Worm (Caenorhabditis elegans) whole organism, midembryonic: ENCODE data around the gene egl-18.

ENCODE experiments used
- T22C8.4 ChIP-seq: fragments of 200-800 bp; sonication (Bioruptor generic); IDR thresholded peaks from 2 replicates; pipeline ENCODE4 v1.3.6; 2022; ENCODE audit warnings: missing genetic modification characterization, missing compliant biosample characterization
- cog-1 ChIP-seq: sonication (generic microtip); optimal IDR thresholded peaks from 2 replicates; lab custom pipeline; 2016; ENCODE audit warnings: missing genetic modification characterization, missing compliant biosample characterization
- flt-1 ChIP-seq: fragments of 200-800 bp; sonication (Bioruptor generic); IDR thresholded peaks from 2 replicates; pipeline ENCODE4 v1.3.6; 2022; ENCODE audit warnings: missing genetic modification characterization, missing compliant biosample characterization
- klf-2 ChIP-seq: fragments of 200-800 bp; sonication (Bioruptor generic); conservative IDR thresholded peaks from 2 replicates; pipeline ENCODE4 v1.3.6; 2022; ENCODE audit warnings: missing genetic modification reagents, missing genetic modification characterization, missing compliant biosample characterization
- med-1 ChIP-seq: sonication (generic microtip); optimal IDR thresholded peaks from 2 replicates; lab custom pipeline; 2017; ENCODE audit warnings: missing genetic modification characterization, mild to moderate bottlenecking, missing compliant biosample characterization, antibody characterized with exemption, missing genetic modification reagents; ENCODE audit not compliant: insufficient read depth
- ref-1 ChIP-seq: fragments of 200-800 bp; sonication (Bioruptor generic); conservative IDR thresholded peaks from 2 replicates; pipeline ENCODE4 v1.3.6; 2022; ENCODE audit warnings: missing genetic modification reagents, missing genetic modification characterization, missing compliant biosample characterization
- tab-1 ChIP-seq: fragments of 200-800 bp; sonication (Bioruptor generic); IDR thresholded peaks from 2 replicates; pipeline ENCODE4 v1.3.6; 2022; ENCODE audit warnings: missing genetic modification characterization, missing compliant biosample characterization
- ztf-23 ChIP-seq: fragments of 200-800 bp; sonication (Bioruptor generic); IDR thresholded peaks from 2 replicates; pipeline ENCODE4 v1.3.6; 2022; ENCODE audit warnings: missing genetic modification reagents, missing genetic modification characterization, missing compliant biosample characterization
- ztf-29 ChIP-seq: fragments of 200-800 bp; sonication (Bioruptor generic); IDR thresholded peaks from 2 replicates; pipeline ENCODE4 v1.3.6; 2022; ENCODE audit warnings: missing genetic modification reagents, missing genetic modification characterization, missing compliant biosample characterization

The egl-18 gene

ce11 chrIV:1947891-1948290, 45.8 kb downstream of the egl-18 start, which contains the start of gene tsen-54:
tsen-54 (plus strand) TSS chrIV:1948191.
- TF ChIP-seq ztf-29, result no peak
- TF ChIP-seq klf-2 (GFP tag; lab: Robert Waterston, UW), result no peak
- TF ChIP-seq tab-1, result no peak
- no peak for TF ChIP-seq med-1
- TF ChIP-seq flt-1 (GFP tag; lab: Robert Waterston, UW), result no peak
- TF ChIP-seq T22C8.4 (GFP tag; lab: Robert Waterston, UW), result no peak
- TF ChIP-seq ref-1 (GFP tag; lab: Robert Waterston, UW), result no peak
- TF ChIP-seq cog-1 (tag; lab: Kevin White, UChicago), result no peak
- TF ChIP-seq ztf-23 (GFP tag; lab: Robert Waterston, UW), result no peak

DNA sequence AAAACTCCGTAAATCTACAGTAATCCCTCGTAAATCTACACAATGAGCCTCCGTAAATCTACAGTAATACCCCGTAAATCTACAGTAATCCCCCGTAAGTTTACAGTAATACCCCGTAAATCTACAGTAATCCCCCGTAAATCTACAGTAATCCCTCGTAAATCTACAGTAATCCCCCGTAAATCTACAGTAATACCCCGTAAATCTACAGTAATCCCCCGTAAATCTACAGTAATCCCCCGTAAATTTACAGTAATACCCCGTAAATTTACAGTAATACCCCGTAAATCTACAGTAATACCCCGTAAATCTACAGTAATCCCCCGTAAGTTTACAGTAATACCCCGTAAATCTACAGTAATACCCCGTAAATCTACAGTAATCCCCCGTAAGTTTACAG, 48.5 kb downstream of the egl-18 start:
- peak; percentile 38; the same call in 1 of the 2 replicates for TF ChIP-seq ref-1 (GFP tag; lab: Robert Waterston, UW)
- peak; percentile 36; the same call in 1 of the 2 replicates for TF ChIP-seq ztf-29

DNA sequence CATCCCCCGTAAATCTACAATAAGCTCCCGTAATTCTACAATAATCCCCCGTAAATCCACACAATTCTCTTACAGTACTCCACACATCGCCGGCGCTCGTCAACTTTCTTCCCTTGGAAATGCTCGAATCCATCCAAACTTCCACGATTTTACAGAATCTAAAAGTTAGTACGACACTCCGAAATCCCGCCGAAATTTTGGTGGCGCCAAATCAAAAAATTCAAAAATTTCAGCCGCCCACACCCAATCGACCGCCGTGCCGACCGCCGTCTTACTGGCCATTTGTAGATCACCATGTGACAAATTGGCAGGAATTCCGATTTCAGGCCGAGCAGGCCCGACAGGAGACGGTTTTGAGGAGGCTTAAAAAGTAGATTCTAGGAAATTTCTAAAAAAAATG, 50.2 kb downstream of the egl-18 start:
- TF ChIP-seq ref-1 (GFP tag; lab: Robert Waterston, UW) (no peak), T22C8.4 (GFP tag; lab: Robert Waterston, UW) (no peak), ztf-29 (no peak)

DNA sequence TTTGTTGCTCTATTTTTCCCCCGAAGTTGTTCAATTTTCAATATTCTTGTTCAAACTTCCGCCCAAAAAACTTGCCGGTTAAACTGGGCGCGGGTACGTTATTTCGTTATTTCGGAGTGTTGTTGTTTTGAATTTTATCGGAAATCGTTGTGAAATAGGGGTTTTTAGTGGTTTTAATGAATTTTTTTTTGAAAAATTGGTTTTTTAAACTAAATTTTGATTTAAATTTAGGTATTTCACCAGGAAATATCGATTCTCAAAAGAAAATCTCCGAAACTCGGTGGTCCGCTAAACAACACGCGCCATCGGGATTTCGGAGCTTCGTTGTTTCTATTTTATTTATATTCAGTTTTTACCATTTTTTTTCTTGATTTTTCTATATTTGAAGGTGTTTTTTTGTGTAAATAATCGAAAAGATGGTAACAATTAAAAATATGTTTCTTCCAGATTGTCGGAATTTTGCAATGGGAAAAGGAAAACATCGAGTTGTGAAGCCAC, 51.1 kb downstream of the egl-18 start, which contains the start of gene F52C12.2:
TSS of gene F52C12.2 (plus strand) at position 448 of the 498 bp plus-strand sequence.
- TF ChIP-seq flt-1 (GFP tag; lab: Robert Waterston, UW) (no peak), T22C8.4 (GFP tag; lab: Robert Waterston, UW) (0 out of 2 replicates have a peak, but pooled peaks have one; percentile 45)

DNA sequence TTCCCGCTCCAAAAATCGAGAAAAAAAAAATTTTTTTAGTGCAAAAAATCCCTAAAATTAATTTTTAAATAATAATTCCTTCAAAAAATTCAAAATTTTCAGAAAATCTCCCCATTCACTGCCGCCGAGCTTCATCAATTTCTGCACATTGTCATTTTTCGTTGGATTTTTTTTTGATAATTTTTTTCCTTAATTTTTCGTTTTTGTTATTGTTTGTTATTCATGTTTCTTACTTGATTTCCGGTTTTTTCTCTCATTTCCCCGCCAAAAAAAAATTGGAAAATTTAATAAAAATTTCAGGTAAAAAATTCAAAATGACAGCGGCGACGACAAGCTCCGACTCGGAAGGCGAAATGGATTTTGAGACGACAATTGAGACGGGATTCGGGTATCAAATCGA, 54.3 kb downstream of the egl-18 start, which contains the start of gene F52C12.6:
TSS of gene F52C12.6 (plus strand) at position 301 of the 400 bp plus-strand sequence.
- TF ChIP-seq ref-1 (GFP tag; lab: Robert Waterston, UW) (no peak), ztf-29 (no peak), klf-2 (GFP tag; lab: Robert Waterston, UW) (no peak), T22C8.4 (GFP tag; lab: Robert Waterston, UW) (no peak), med-1 (no peak), flt-1 (GFP tag; lab: Robert Waterston, UW) (no peak), cog-1 (tag; lab: Kevin White, UChicago) (no peak), tab-1 (no peak), ztf-23 (GFP tag; lab: Robert Waterston, UW) (no peak)

ce11 chrIV:1959554-1959953, 57.4 kb downstream of the egl-18 start, which contains the start of gene tdpo-1:
tdpo-1 (plus strand) TSS chrIV:1959854.
- no peak for TF ChIP-seq T22C8.4 (GFP tag; lab: Robert Waterston, UW)
- TF ChIP-seq ztf-23 (GFP tag; lab: Robert Waterston, UW), result no peak
- no peak for TF ChIP-seq ztf-29
- TF ChIP-seq klf-2 (GFP tag; lab: Robert Waterston, UW), result no peak
- TF ChIP-seq flt-1 (GFP tag; lab: Robert Waterston, UW), result no peak
- no peak for TF ChIP-seq ref-1 (GFP tag; lab: Robert Waterston, UW)
- no peak for TF ChIP-seq cog-1 (tag; lab: Kevin White, UChicago)
- no peak for TF ChIP-seq med-1
- TF ChIP-seq tab-1, result no peak

ce11 chrIV:1963247-1963646, 61.1 kb downstream of the egl-18 start, which contains the start of gene ulp-3:
ulp-3 (plus strand) TSS chrIV:1963634.
- TF ChIP-seq T22C8.4 (GFP tag; lab: Robert Waterston, UW) (no peak), tab-1 (no peak), med-1 (no peak), ztf-29 (no peak), klf-2 (GFP tag; lab: Robert Waterston, UW) (no peak), ref-1 (GFP tag; lab: Robert Waterston, UW) (no peak), cog-1 (tag; lab: Kevin White, UChicago) (no peak), ztf-23 (GFP tag; lab: Robert Waterston, UW) (no peak), flt-1 (GFP tag; lab: Robert Waterston, UW) (no peak)

- TF ChIP-seq ztf-23 (GFP tag; lab: Robert Waterston, UW) (no peak), klf-2 (GFP tag; lab: Robert Waterston, UW) (no peak), tab-1 (no peak), ref-1 (GFP tag; lab: Robert Waterston, UW) (no peak), flt-1 (GFP tag; lab: Robert Waterston, UW) (no peak), ztf-29 (no peak), T22C8.4 (GFP tag; lab: Robert Waterston, UW) (no peak), cog-1 (tag; lab: Kevin White, UChicago) (no peak), med-1 (no peak)
Observed at ce11 chrIV:1964057-1964456, 61.9 kb downstream of the egl-18 start.

- peak; percentile 77 for TF ChIP-seq T22C8.4 (GFP tag; lab: Robert Waterston, UW)
- TF ChIP-seq cog-1 (tag; lab: Kevin White, UChicago), result no peak
- no peak for TF ChIP-seq flt-1 (GFP tag; lab: Robert Waterston, UW)
- TF ChIP-seq klf-2 (GFP tag; lab: Robert Waterston, UW), result no peak
- no peak for TF ChIP-seq tab-1
Observed at ce11 chrIV:1965135-1965534, 63.0 kb downstream of the egl-18 start, which contains the start of gene Y48A5A.1. Y48A5A.1 (plus strand) TSS chrIV:1965481.
